Fruit fly (Drosophila melanogaster) whole organism, embryonic: ENCODE measurements around the gene CG31064.

Experiments
- Atf-2 ChIP-seq: fragments of 200-800 bp; sonication (Bioruptor generic); optimal IDR thresholded peaks from 2 replicates; lab custom pipeline; 2016; ENCODE audit warnings: missing biosample characterization, missing genetic modification characterization
- B-H1 ChIP-seq: fragments of 200-800 bp; sonication (Bioruptor generic); IDR thresholded peaks from 3 replicates; pipeline ENCODE4 v1.3.6; 2022; ENCODE audit warnings: missing biosample characterization, missing genetic modification characterization
- BEAF-32 ChIP-seq: fragments of 200-800 bp; sonication (Bioruptor generic); optimal IDR thresholded peaks from 3 replicates; lab custom pipeline; 2017; ENCODE audit warnings: missing biosample characterization, missing genetic modification characterization, mild to moderate bottlenecking, moderate library complexity, missing genetic modification reagents
- C15 ChIP-seq: fragments of 200-800 bp; sonication (Bioruptor generic); IDR thresholded peaks from 3 replicates; pipeline ENCODE4 v1.3.6; 2022; ENCODE audit warnings: missing biosample characterization, missing genetic modification characterization
- CG10267 ChIP-seq: fragments of 200-800 bp; sonication (Bioruptor generic); optimal IDR thresholded peaks from 2 replicates; lab custom pipeline; 2018; ENCODE audit warnings: missing biosample characterization, mild to moderate bottlenecking, missing genetic modification characterization, moderate library complexity
- CG10431 ChIP-seq: fragments of 200-800 bp; sonication (Bioruptor generic); optimal IDR thresholded peaks from 3 replicates; lab custom pipeline; 2018; ENCODE audit warnings: missing biosample characterization, mild to moderate bottlenecking, missing genetic modification characterization
- CG10979 ChIP-seq: fragments of 200-800 bp; sonication (Bioruptor generic); optimal IDR thresholded peaks from 2 replicates; lab custom pipeline; 2018; ENCODE audit warnings: missing biosample characterization, mild to moderate bottlenecking, missing genetic modification characterization, moderate library complexity
- CG11723 ChIP-seq: fragments of 200-800 bp; sonication (Bioruptor generic); optimal IDR thresholded peaks from 2 replicates; lab custom pipeline; 2017; ENCODE audit warnings: missing biosample characterization, mild to moderate bottlenecking, missing genetic modification characterization
- CG15601 ChIP-seq: fragments of 200-800 bp; sonication (Bioruptor generic); optimal IDR thresholded peaks from 3 replicates; lab custom pipeline; 2019; ENCODE audit warnings: missing biosample characterization, mild to moderate bottlenecking, missing genetic modification characterization, moderate library complexity
- CG17359 ChIP-seq: fragments of 200-800 bp; sonication (Bioruptor generic); optimal IDR thresholded peaks from 3 replicates; lab custom pipeline; 2018; ENCODE audit warnings: missing biosample characterization, mild to moderate bottlenecking, missing genetic modification characterization, moderate library complexity
- CG17361 ChIP-seq: fragments of 200-800 bp; sonication (Bioruptor generic); IDR thresholded peaks from 3 replicates; pipeline ENCODE4 v1.3.6; 2022; ENCODE audit warnings: missing biosample characterization, missing genetic modification characterization
- CG18262 ChIP-seq: fragments of 200-800 bp; optimal IDR thresholded peaks from 3 replicates; lab custom pipeline; 2019; ENCODE audit warnings: missing biosample characterization, mild to moderate bottlenecking, missing genetic modification characterization, moderate library complexity
- CG2678 ChIP-seq: fragments of 200-800 bp; sonication (Bioruptor generic); optimal IDR thresholded peaks from 3 replicates; lab custom pipeline; 2019; ENCODE audit warnings: missing biosample characterization, mild to moderate bottlenecking, missing genetic modification characterization, moderate library complexity
- CG2712 ChIP-seq: fragments of 200-800 bp; optimal IDR thresholded peaks from 3 replicates; lab custom pipeline; 2019; ENCODE audit warnings: missing biosample characterization, mild to moderate bottlenecking, missing genetic modification characterization, moderate library complexity
- CG32772 ChIP-seq: fragments of 200-800 bp; sonication (Bioruptor generic); IDR thresholded peaks from 2 replicates; pipeline ENCODE4 v1.3.6; 2022; ENCODE audit warnings: missing biosample characterization, missing genetic modification characterization
- CG6689 ChIP-seq: fragments of 200-800 bp; sonication (Bioruptor generic); IDR thresholded peaks from 2 replicates; pipeline ENCODE4 v1.3.6; 2022; ENCODE audit warnings: missing biosample characterization, missing genetic modification characterization
- CG7372 ChIP-seq: fragments of 200-800 bp; sonication (Bioruptor generic); IDR thresholded peaks from 2 replicates; pipeline ENCODE4 v1.3.6; 2022; ENCODE audit warnings: missing biosample characterization, missing genetic modification characterization
- CG7963 ChIP-seq: fragments of 200-800 bp; sonication (Bioruptor generic); IDR thresholded peaks from 3 replicates; pipeline ENCODE4 v1.3.6; 2022; ENCODE audit warnings: missing biosample characterization, missing genetic modification characterization; ENCODE audit not compliant: partially characterized antibody
- CG8388 ChIP-seq: fragments of 200-800 bp; sonication (Bioruptor generic); optimal IDR thresholded peaks from 2 replicates; lab custom pipeline; 2019; ENCODE audit warnings: missing biosample characterization, mild to moderate bottlenecking, missing genetic modification characterization, moderate library complexity
- D19A ChIP-seq: fragments of 200-800 bp; optimal IDR thresholded peaks from 3 replicates; lab custom pipeline; 2019; ENCODE audit warnings: missing biosample characterization, mild to moderate bottlenecking, missing genetic modification characterization, moderate library complexity
- D19B ChIP-seq: fragments of 200-800 bp; sonication (Bioruptor generic); optimal IDR thresholded peaks from 2 replicates; lab custom pipeline; 2017; ENCODE audit warnings: missing biosample characterization, mild to moderate bottlenecking, missing genetic modification characterization
- Deaf1 ChIP-seq: fragments of 200-800 bp; optimal IDR thresholded peaks from 3 replicates; lab custom pipeline; 2019; ENCODE audit warnings: missing biosample characterization, mild to moderate bottlenecking, missing genetic modification characterization, moderate library complexity
- Drgx ChIP-seq: fragments of 200-800 bp; sonication (Bioruptor generic); IDR thresholded peaks from 2 replicates; pipeline ENCODE4 v1.3.6; 2022; ENCODE audit warnings: missing biosample characterization, missing genetic modification characterization
- Eip74EF ChIP-seq, 2 experiments: fragments of 200-800 bp in 1 of 2; fragments of >200 bp in 1 of 2; sonication (Bioruptor generic) in 1 of 2; optimal IDR thresholded peaks; 2 replicates each; lab custom pipeline; 2017 to 2019; ENCODE audit warnings: missing biosample characterization in 2 of 2, missing genetic modification characterization in 2 of 2, mild to moderate bottlenecking in 1 of 2, moderate library complexity in 1 of 2
- MBD-R2 ChIP-seq: fragments of 200-800 bp; sonication (Bioruptor generic); IDR thresholded peaks from 2 replicates; pipeline ENCODE4 v1.3.6; 2022; ENCODE audit warnings: missing biosample characterization, missing genetic modification characterization
- Optix ChIP-seq: fragments of 200-800 bp; sonication (Bioruptor generic); IDR thresholded peaks from 3 replicates; pipeline ENCODE4 v1.3.6; 2022; ENCODE audit warnings: missing biosample characterization, missing genetic modification characterization
- Pdp1 ChIP-seq, 2 experiments: fragments of 200-800 bp; sonication (Bioruptor generic); optimal IDR thresholded peaks; 3 replicates each; lab custom pipeline; 2016; ENCODE audit warnings: missing biosample characterization in 2 of 2, missing genetic modification characterization in 2 of 2, mild to moderate bottlenecking in 1 of 2, moderate library complexity in 1 of 2
- Ptx1 ChIP-seq: fragments of 200-800 bp; sonication (Bioruptor generic); IDR thresholded peaks from 2 replicates; pipeline ENCODE4 v1.3.6; 2022; ENCODE audit warnings: missing biosample characterization, missing genetic modification characterization
- Sox102F ChIP-seq: fragments of 200-800 bp; sonication (Bioruptor generic); optimal IDR thresholded peaks from 2 replicates; lab custom pipeline; 2018; ENCODE audit warnings: missing biosample characterization, mild to moderate bottlenecking, missing genetic modification characterization, moderate library complexity
- Ssrp ChIP-seq: fragments of 200-800 bp; sonication (Bioruptor generic); optimal IDR thresholded peaks from 2 replicates; lab custom pipeline; 2018; ENCODE audit warnings: missing biosample characterization, mild to moderate bottlenecking, missing genetic modification characterization, moderate library complexity
- ase ChIP-seq: fragments of 200-800 bp; sonication (Bioruptor generic); IDR thresholded peaks from 3 replicates; pipeline ENCODE4 v1.3.6; 2022; ENCODE audit warnings: missing biosample characterization, missing genetic modification characterization
- bsh ChIP-seq, 2 experiments: fragments of 200-800 bp; sonication (Bioruptor generic); optimal IDR thresholded peaks; 2 replicates each; lab custom pipeline; 2017 to 2018; ENCODE audit warnings: mild to moderate bottlenecking in 2 of 2, missing biosample characterization in 2 of 2, missing genetic modification characterization in 2 of 2, moderate library complexity in 1 of 2
- dmrt11E ChIP-seq: fragments of 200-800 bp; sonication (Bioruptor generic); optimal IDR thresholded peaks from 3 replicates; lab custom pipeline; 2018; ENCODE audit warnings: missing biosample characterization, mild to moderate bottlenecking, missing genetic modification characterization, moderate library complexity
- fd96Cb ChIP-seq: fragments of 200-800 bp; sonication (Bioruptor generic); optimal IDR thresholded peaks from 2 replicates; lab custom pipeline; 2018; ENCODE audit warnings: missing biosample characterization, mild to moderate bottlenecking, missing genetic modification characterization, moderate library complexity
- gem ChIP-seq: fragments of 200-800 bp; sonication (Bioruptor generic); optimal IDR thresholded peaks from 2 replicates; lab custom pipeline; 2019; ENCODE audit warnings: missing biosample characterization, mild to moderate bottlenecking, missing genetic modification characterization, moderate library complexity
- gsb-n ChIP-seq: fragments of 200-800 bp; sonication (Bioruptor generic); optimal IDR thresholded peaks from 3 replicates; lab custom pipeline; 2018; ENCODE audit warnings: missing biosample characterization, mild to moderate bottlenecking, missing genetic modification characterization
- jumu ChIP-seq: fragments of 200-800 bp; sonication (Bioruptor generic); optimal IDR thresholded peaks from 3 replicates; lab custom pipeline; 2016; ENCODE audit warnings: missing biosample characterization, missing genetic modification characterization
- lola ChIP-seq, 3 experiments: fragments of >200 bp in 2 of 3; fragments of 200-800 bp in 1 of 3; sonication (Bioruptor generic) in 1 of 3; optimal IDR thresholded peaks; 2 replicates each; lab custom pipeline; 2017 to 2019; ENCODE audit warnings: missing biosample characterization in 3 of 3, missing genetic modification characterization in 3 of 3, mild to moderate bottlenecking in 1 of 3, moderate library complexity in 1 of 3
- nom ChIP-seq: fragments of 200-800 bp; sonication (Bioruptor generic); optimal IDR thresholded peaks from 2 replicates; lab custom pipeline; 2017; ENCODE audit warnings: missing biosample characterization, missing genetic modification characterization, mild to moderate bottlenecking, moderate library complexity, missing genetic modification reagents
- pan ChIP-seq, 4 experiments: fragments of >200 bp in 3 of 4; fragments of 200-800 bp in 1 of 4; sonication (Bioruptor generic) in 1 of 4; optimal IDR thresholded peaks in 3 of 4; IDR thresholded peaks in 1 of 4; 2 replicates each; pipeline versions ENCODE4 v1.3.6 to Lab custom; 2017 to 2022; ENCODE audit warnings: missing biosample characterization in 2 of 4, missing genetic modification characterization in 2 of 4, mixed read lengths in 1 of 4
- pfk ChIP-seq: fragments of 200-800 bp; sonication (Bioruptor generic); optimal IDR thresholded peaks from 2 replicates; lab custom pipeline; 2018; ENCODE audit warnings: missing biosample characterization, mild to moderate bottlenecking, missing genetic modification characterization, moderate library complexity
- phol ChIP-seq: fragments of 200-800 bp; sonication (Bioruptor generic); optimal IDR thresholded peaks from 3 replicates; lab custom pipeline; 2018; ENCODE audit warnings: missing biosample characterization, mild to moderate bottlenecking, missing genetic modification characterization, moderate library complexity
- row ChIP-seq: fragments of 200-800 bp; sonication (Bioruptor generic); IDR thresholded peaks from 3 replicates; pipeline ENCODE4 v1.3.6; 2022; ENCODE audit warnings: missing biosample characterization, missing genetic modification characterization
- sens ChIP-seq: fragments of 200-800 bp; sonication (Bioruptor generic); peaks from one replicate; lab custom pipeline; 2016; ENCODE audit warnings: missing biosample characterization, missing genetic modification characterization
- stc ChIP-seq: fragments of 200-800 bp; sonication (Bioruptor generic); IDR thresholded peaks from 2 replicates; pipeline ENCODE4 v1.3.6; 2022; ENCODE audit warnings: missing biosample characterization, missing genetic modification characterization
- vvl ChIP-seq: fragments of 200-800 bp; sonication (Bioruptor generic); IDR thresholded peaks from 2 replicates; pipeline ENCODE4 v1.3.6; 2022; ENCODE audit warnings: missing biosample characterization, missing genetic modification characterization
- zfh1 ChIP-seq: fragments of 200-800 bp; sonication (Bioruptor generic); IDR thresholded peaks from 3 replicates; pipeline ENCODE4 v1.3.6; 2022; ENCODE audit warnings: missing biosample characterization, missing genetic modification characterization

The CG31064 gene

DNA sequence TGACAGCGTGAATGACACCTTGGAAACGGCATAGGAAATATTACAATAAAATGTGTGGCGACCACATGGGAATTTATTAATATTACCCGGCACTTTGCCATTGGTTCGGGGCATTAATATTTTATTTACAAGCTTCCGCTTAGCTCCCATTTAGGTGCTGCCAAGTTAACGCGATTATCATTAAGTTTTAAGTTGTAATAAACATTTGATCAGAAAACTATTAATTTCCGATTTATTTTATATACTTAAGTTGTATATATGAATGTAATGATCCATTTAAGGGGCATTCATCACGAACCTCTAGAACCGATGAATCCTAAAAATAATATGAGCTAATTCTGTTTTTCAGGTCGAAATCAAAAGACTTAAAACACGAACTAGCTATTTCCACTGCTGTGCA, 20.6 kb downstream of the CG31064 start:
- TF ChIP-seq ase (GFP tag; lab: Robert Waterston, UW) (no peak), jumu (GFP tag; lab: Kevin White, UChicago) (no peak), fd96Cb (tag; lab: Kevin White, UChicago) (no peak), sens (GFP tag; lab: Kevin White, UChicago) (peak; percentile 57), Eip74EF (GFP tag; optimal IDR thresholded peaks at IDR 0.05; lab: Kevin White, UChicago) (no peak), CG7372 (GFP tag; lab: Robert Waterston, UW) (no peak), vvl (GFP tag; lab: Robert Waterston, UW) (no peak), CG7963 (GFP tag; lab: Robert Waterston, UW) (no peak), stc (no peak), MBD-R2 (no peak), Pdp1 (GFP tag; optimal IDR thresholded peaks at IDR 0.05; lab: Kevin White, UChicago) (no peak), BEAF-32 (GFP tag; lab: Kevin White, UChicago) (peak; percentile 3)

DNA sequence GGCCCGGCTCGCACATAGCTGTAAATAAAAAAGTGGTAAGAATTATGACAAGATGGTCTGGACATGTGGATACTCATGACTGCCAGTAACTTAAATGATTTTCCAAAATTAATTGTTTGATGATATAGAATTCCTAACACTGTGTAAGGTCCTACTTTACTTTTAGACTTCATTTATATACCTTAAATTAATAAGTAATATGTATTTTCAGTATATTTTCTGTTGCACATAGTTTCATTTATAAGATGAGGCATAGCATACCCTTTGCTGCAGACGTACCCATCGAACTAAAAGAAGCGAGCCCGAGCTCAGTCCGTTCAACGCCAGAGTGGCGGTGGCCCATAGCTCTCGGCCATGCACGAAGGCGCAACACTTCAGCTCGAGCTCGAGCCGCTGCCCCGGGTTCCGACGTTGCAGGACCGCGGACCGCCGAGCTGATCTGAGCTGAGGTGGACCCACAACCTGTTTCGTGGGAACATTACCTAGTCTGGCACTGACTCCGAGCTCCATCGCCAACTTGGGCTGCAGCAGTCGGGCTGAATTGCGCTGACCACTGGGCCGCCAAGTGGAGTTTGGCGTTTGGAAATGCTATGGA, 21.3 kb downstream of the CG31064 start:
- TF ChIP-seq pan (optimal IDR thresholded peaks at IDR 0.05; lab: Kevin White, UChicago) = no peak
- TF ChIP-seq pan (GFP tag; optimal IDR thresholded peaks at IDR 0.05 in 1 of 2, IDR thresholded peaks at IDR 0.05 in 1 of 2) = peak in 1 of 2 experiments; percentile 41
- peak; percentile 12 for TF ChIP-seq CG10267 (tag; lab: Kevin White, UChicago)
- TF ChIP-seq CG2712 (tag; lab: Kevin White, UChicago) = peak; percentile 50
- 0 out of 3 replicates have a peak, but pooled peaks have one; percentile 30 for TF ChIP-seq CG17361
- TF ChIP-seq phol (tag; lab: Kevin White, UChicago) = peak; percentile 26
- TF ChIP-seq zfh1 (GFP tag; lab: Robert Waterston, UW) = no peak
- peak; percentile 45 to 54 for TF ChIP-seq bsh (GFP tag; optimal IDR thresholded peaks at IDR 0.05; lab: Kevin White, UChicago)
- TF ChIP-seq CG18262 (tag; lab: Kevin White, UChicago) = peak; percentile 47
- TF ChIP-seq lola (GFP tag; optimal IDR thresholded peaks at IDR 0.05; lab: Kevin White, UChicago) = peak in 1 of 3 experiments; percentile 55
- TF ChIP-seq CG15601 (tag; lab: Kevin White, UChicago) = peak; percentile 24
- TF ChIP-seq pfk = no peak
- TF ChIP-seq CG11723 (GFP tag; lab: Kevin White, UChicago) = no peak
- TF ChIP-seq Deaf1 (tag; lab: Kevin White, UChicago) = peak; percentile 30
- TF ChIP-seq CG2678 (tag; lab: Kevin White, UChicago) = peak; percentile 17
- TF ChIP-seq Atf-2 (GFP tag; lab: Kevin White, UChicago) = no peak
- TF ChIP-seq gsb-n = peak; percentile 3
- no peak for TF ChIP-seq C15 (GFP tag; lab: Robert Waterston, UW)
- 0 out of 2 replicates have a peak, but pooled peaks have one; percentile 7 for TF ChIP-seq CG6689
- no peak for TF ChIP-seq CG32772 (GFP tag; lab: Robert Waterston, UW)
- peak; percentile 46; the same call in 2 of the 3 replicates for TF ChIP-seq row
- peak; percentile 47; the same call in 1 of the 2 replicates for TF ChIP-seq Drgx
- TF ChIP-seq nom (GFP tag; lab: Kevin White, UChicago) = peak; percentile 45
- peak; percentile 6 for TF ChIP-seq CG8388
- TF ChIP-seq D19B (GFP tag; lab: Kevin White, UChicago) = peak; percentile 49
- TF ChIP-seq Ptx1 (GFP tag; lab: Robert Waterston, UW) = no peak
- peak; percentile 39 for TF ChIP-seq gem (tag; lab: Kevin White, UChicago)
- peak; percentile 20 for TF ChIP-seq fd96Cb (tag; lab: Kevin White, UChicago)
- TF ChIP-seq B-H1 = no peak
- peak; percentile 28 for TF ChIP-seq dmrt11E
- peak; percentile 55 for TF ChIP-seq CG10979 (tag; lab: Kevin White, UChicago)
- no peak for TF ChIP-seq CG17359
- peak; percentile 21 for TF ChIP-seq D19A (tag; lab: Kevin White, UChicago)
- TF ChIP-seq Sox102F = no peak
- TF ChIP-seq CG10431 (GFP tag; lab: Kevin White, UChicago) = no peak
- no peak for TF ChIP-seq Optix (GFP tag; lab: Robert Waterston, UW)
- peak; percentile 0 for TF ChIP-seq Ssrp (tag; lab: Kevin White, UChicago)
